Fruit fly (Drosophila melanogaster): ENCODE results near the gene RasGAP1.

dm6 chr3L:9837053-9837452 is 18.0 kb downstream of the RasGAP1 start:
- TF ChIP-seq CG8632 (GFP tag; optimal IDR thresholded peaks at IDR 0.05) (no peak), Ets21C (GFP tag; optimal IDR thresholded peaks at IDR 0.05) (no peak), spab (GFP tag; optimal IDR thresholded peaks at IDR 0.05) (no peak), CG11762 (GFP tag; optimal IDR thresholded peaks at IDR 0.05; ENCODE audit: insufficient read depth) (no peak), CG1621 (tag; optimal IDR thresholded peaks at IDR 0.05) (no peak), achi (GFP tag; optimal IDR thresholded peaks at IDR 0.05) (no peak)

Measured in whole organism, prepupa.